Worm (Caenorhabditis elegans) whole organism, L2 larva: ENCODE measurements around the gene dct-19.

Experiments used
- F13H6.1 ChIP-seq: sonication (generic microtip); optimal IDR thresholded peaks from 2 replicates; lab custom pipeline; 2016; ENCODE audit warnings: missing genetic modification characterization, missing compliant biosample characterization
- R02D3.7 ChIP-seq: fragments of 150-350 bp; optimal IDR thresholded peaks from 2 replicates; lab custom pipeline; 2014; ENCODE audit warnings: missing biosample characterization, missing genetic modification characterization
- Y55F3AM.14 ChIP-seq: fragments of 200-800 bp; sonication (Bioruptor generic); optimal IDR thresholded peaks from 2 replicates; lab custom pipeline; 2018; ENCODE audit warnings: mild to moderate bottlenecking, missing genetic modification characterization, missing compliant biosample characterization
- alr-1 ChIP-seq: fragments of 150-350 bp; optimal IDR thresholded peaks from 2 replicates; lab custom pipeline; 2014; ENCODE audit warnings: missing biosample characterization, missing genetic modification characterization
- ama-1 ChIP-seq: fragments of 150-350 bp; optimal IDR thresholded peaks from 2 replicates; lab custom pipeline; 2018; ENCODE audit warnings: inconsistent platforms
- ceh-82 ChIP-seq: fragments of 150-350 bp; optimal IDR thresholded peaks from 2 replicates; lab custom pipeline; 2014; ENCODE audit warnings: missing biosample characterization, missing genetic modification characterization
- dmd-4 ChIP-seq: sonication (generic microtip); optimal IDR thresholded peaks from 2 replicates; lab custom pipeline; 2017; ENCODE audit warnings: missing biosample characterization, missing genetic modification characterization
- egl-27 ChIP-seq: sonication (generic microtip); optimal IDR thresholded peaks from 3 replicates; lab custom pipeline; 2017; ENCODE audit warnings: missing biosample characterization, missing genetic modification reagents, missing genetic modification characterization
- elt-1 ChIP-seq: fragments of 150-350 bp; optimal IDR thresholded peaks from 2 replicates; lab custom pipeline; 2014; ENCODE audit warnings: missing biosample characterization, missing genetic modification characterization
- fos-1 ChIP-seq: fragments of 150-350 bp; optimal IDR thresholded peaks from 2 replicates; lab custom pipeline; 2014; ENCODE audit warnings: missing biosample characterization, missing genetic modification characterization
- mab-5 ChIP-seq: fragments of 150-350 bp; optimal IDR thresholded peaks from 2 replicates; lab custom pipeline; 2014; ENCODE audit warnings: missing biosample characterization, missing genetic modification characterization
- mbf-1 ChIP-seq: sonication (generic microtip); optimal IDR thresholded peaks from 2 replicates; lab custom pipeline; 2017; ENCODE audit warnings: missing biosample characterization, missing genetic modification characterization
- mdl-1 ChIP-seq, 2 experiments: fragments of 150-350 bp in 1 of 2; sonication (generic microtip) in 1 of 2; optimal IDR thresholded peaks; 2 replicates each; lab custom pipeline; 2017; ENCODE audit warnings: missing biosample characterization in 2 of 2, missing genetic modification characterization in 2 of 2
- nhr-12 ChIP-seq: fragments of 150-350 bp; optimal IDR thresholded peaks from 2 replicates; lab custom pipeline; 2014; ENCODE audit warnings: missing biosample characterization, missing genetic modification characterization
- nhr-129 ChIP-seq: fragments of 150-350 bp; optimal IDR thresholded peaks from 2 replicates; lab custom pipeline; 2014; ENCODE audit warnings: missing biosample characterization, missing genetic modification characterization
- nhr-21 ChIP-seq: fragments of 150-350 bp; optimal IDR thresholded peaks from 2 replicates; lab custom pipeline; 2014; ENCODE audit warnings: missing biosample characterization, missing genetic modification characterization
- nhr-23 ChIP-seq: fragments of 150-350 bp; optimal IDR thresholded peaks from 2 replicates; lab custom pipeline; 2014; ENCODE audit warnings: missing biosample characterization, missing genetic modification reagents, missing genetic modification characterization
- nhr-237 ChIP-seq: fragments of 150-350 bp; optimal IDR thresholded peaks from 2 replicates; lab custom pipeline; 2014; ENCODE audit warnings: missing biosample characterization, missing genetic modification characterization
- nhr-6 ChIP-seq: fragments of 150-350 bp; optimal IDR thresholded peaks from 2 replicates; lab custom pipeline; 2014; ENCODE audit warnings: missing biosample characterization, missing genetic modification characterization
- nhr-77 ChIP-seq: fragments of 150-350 bp; optimal IDR thresholded peaks from 2 replicates; lab custom pipeline; 2014; ENCODE audit warnings: missing biosample characterization, missing genetic modification characterization
- peb-1 ChIP-seq: fragments of 150-350 bp; optimal IDR thresholded peaks from 2 replicates; lab custom pipeline; 2014; ENCODE audit warnings: missing biosample characterization, missing genetic modification characterization
- skn-1 ChIP-seq: sonication (generic microtip); optimal IDR thresholded peaks from 2 replicates; lab custom pipeline; 2017; ENCODE audit warnings: missing biosample characterization, missing genetic modification characterization
- sma-9 ChIP-seq, 2 experiments: fragments of 150-350 bp in 1 of 2; sonication (generic microtip) in 1 of 2; optimal IDR thresholded peaks; 2 replicates each; lab custom pipeline; 2014 to 2016; ENCODE audit warnings: missing genetic modification characterization in 2 of 2, mild to moderate bottlenecking in 1 of 2, missing biosample characterization in 1 of 2, missing compliant biosample characterization in 1 of 2, missing genetic modification reagents in 1 of 2, moderate library complexity in 1 of 2
- snpc-4 ChIP-seq: fragments of 150-350 bp; optimal IDR thresholded peaks from 2 replicates; lab custom pipeline; 2014; ENCODE audit warnings: missing biosample characterization, missing genetic modification characterization
- unc-39 ChIP-seq: fragments of 150-350 bp; optimal IDR thresholded peaks from 2 replicates; lab custom pipeline; 2014; ENCODE audit warnings: missing biosample characterization, missing genetic modification characterization
- unc-55 ChIP-seq: fragments of 150-350 bp; sonication (generic microtip); optimal IDR thresholded peaks from 3 replicates; lab custom pipeline; 2014; ENCODE audit warnings: missing biosample characterization, missing genetic modification reagents, missing genetic modification characterization
- unc-62 ChIP-seq: fragments of 150-350 bp; optimal IDR thresholded peaks from 2 replicates; lab custom pipeline; 2014; ENCODE audit warnings: missing biosample characterization, missing genetic modification reagents, missing genetic modification characterization
- zag-1 ChIP-seq: fragments of 150-350 bp; optimal IDR thresholded peaks from 2 replicates; lab custom pipeline; 2014; ENCODE audit warnings: missing biosample characterization, missing genetic modification characterization

The dct-19 gene

ce11 chrIV:12941254-12941653 lies 1.5 kb upstream of the dct-19 start, which contains the start of gene dod-24:
dod-24 (minus strand) TSS chrIV:12941354.
- TF ChIP-seq Y55F3AM.14 (no peak), nhr-77 (tag; lab: Kevin White, UChicago) (no peak), nhr-129 (tag; lab: Kevin White, UChicago) (no peak), zag-1 (tag; lab: Kevin White, UChicago) (no peak), egl-27 (tag; lab: Kevin White, UChicago) (no peak), nhr-12 (tag; lab: Kevin White, UChicago) (no peak), sma-9 (GFP tag; optimal IDR thresholded peaks at IDR 0.05; lab: Kevin White, UChicago) (no peak), sma-9 (tag; optimal IDR thresholded peaks at IDR 0.05; lab: Kevin White, UChicago) (no peak), skn-1 (tag; lab: Kevin White, UChicago) (no peak)

- no peak for TF ChIP-seq peb-1 (tag; lab: Kevin White, UChicago)
Measured at ce11 chrIV:12946488-12946887, 3.8 kb downstream of the dct-19 start, which contains the start of gene F55G11.1. F55G11.1 (minus strand) TSS chrIV:12946588.

ce11 chrIV:12948470-12948869 lies 5.7 kb downstream of the dct-19 start, which contains the start of gene F55G11.10:
F55G11.10 (plus strand) TSS chrIV:12948770.
- TF ChIP-seq elt-1 (tag; lab: Kevin White, UChicago) (no peak), skn-1 (tag; lab: Kevin White, UChicago) (no peak), unc-55 (GFP tag; lab: Kevin White, UChicago) (no peak), unc-39 (tag; lab: Kevin White, UChicago) (no peak), alr-1 (tag; lab: Kevin White, UChicago) (no peak), F13H6.1 (no peak), mbf-1 (tag; lab: Kevin White, UChicago) (no peak), nhr-77 (tag; lab: Kevin White, UChicago) (no peak), nhr-6 (no peak), nhr-237 (no peak), dmd-4 (no peak), egl-27 (tag; lab: Kevin White, UChicago) (no peak), unc-62 (GFP tag; lab: Kevin White, UChicago) (no peak), fos-1 (tag; lab: Kevin White, UChicago) (no peak), ama-1 (lab: Kevin White, UChicago) (no peak), nhr-21 (tag; lab: Kevin White, UChicago) (no peak), mdl-1 (tag; optimal IDR thresholded peaks at IDR 0.05; lab: Kevin White, UChicago) (no peak)

- no peak for TF ChIP-seq ceh-82
- no peak for TF ChIP-seq R02D3.7 (tag; lab: Kevin White, UChicago)
- TF ChIP-seq Y55F3AM.14: no peak
- TF ChIP-seq dmd-4: no peak
- TF ChIP-seq, all 48 proteins: peak for 0
Measured at ce11 chrIV:12957730-12958129, 15.0 kb downstream of the dct-19 start, which contains the start of gene F55G11.6. F55G11.6 (plus strand) TSS chrIV:12958030.

ce11 chrIV:12960136-12960535 lies 17.4 kb downstream of the dct-19 start, which contains the start of gene F55G11.7:
F55G11.7 (plus strand) TSS chrIV:12960436.
- TF ChIP-seq sma-9 (GFP tag; optimal IDR thresholded peaks at IDR 0.05; lab: Kevin White, UChicago) (no peak), sma-9 (tag; optimal IDR thresholded peaks at IDR 0.05; lab: Kevin White, UChicago) (no peak), snpc-4 (tag; lab: Kevin White, UChicago) (no peak), dmd-4 (no peak), nhr-21 (tag; lab: Kevin White, UChicago) (no peak), nhr-23 (no peak)
- TF ChIP-seq, all 48 proteins: peak for 0

- TF ChIP-seq ceh-82 (no peak), sma-9 (GFP tag; optimal IDR thresholded peaks at IDR 0.05; lab: Kevin White, UChicago) (peak; percentile 25), sma-9 (tag; optimal IDR thresholded peaks at IDR 0.05; lab: Kevin White, UChicago) (no peak), skn-1 (tag; lab: Kevin White, UChicago) (peak; percentile 43), fos-1 (tag; lab: Kevin White, UChicago) (peak; percentile 86)
Measured at ce11 chrIV:12962564-12962963, 19.8 kb downstream of the dct-19 start, which contains the start of gene F55G11.8. F55G11.8 (plus strand) TSS chrIV:12962808.

- TF ChIP-seq nhr-21 (tag; lab: Kevin White, UChicago): no peak
- TF ChIP-seq fos-1 (tag; lab: Kevin White, UChicago): peak; percentile 56
- no peak for TF ChIP-seq mab-5 (tag; lab: Kevin White, UChicago)
- peak; percentile 33 for TF ChIP-seq sma-9 (GFP tag; optimal IDR thresholded peaks at IDR 0.05; lab: Kevin White, UChicago)
- no peak for TF ChIP-seq sma-9 (tag; optimal IDR thresholded peaks at IDR 0.05; lab: Kevin White, UChicago)
Measured at ce11 chrIV:12964648-12965047, 21.9 kb downstream of the dct-19 start.
